Fruit fly (Drosophila melanogaster) whole organism, pupa: Measurements from ENCODE around the gene RpS26.

Experiments used
- CG10348 ChIP-seq: fragments of 200-800 bp; sonication (Bioruptor generic); IDR thresholded peaks from 2 replicates; pipeline ENCODE4 v1.3.6; 2022; ENCODE audit warnings: missing biosample characterization, missing genetic modification characterization
- CG12605 ChIP-seq: fragments of 200-800 bp; sonication (Bioruptor generic); IDR thresholded peaks from 2 replicates; pipeline ENCODE4 v1.3.6; 2022; ENCODE audit warnings: missing biosample characterization, missing genetic modification characterization
- CG13204 ChIP-seq: fragments of 200-800 bp; sonication (Bioruptor generic); optimal IDR thresholded peaks from 2 replicates; lab custom pipeline; 2018; ENCODE audit warnings: missing biosample characterization, mild to moderate bottlenecking, missing genetic modification characterization, moderate library complexity
- CG15710 ChIP-seq: fragments of 200-800 bp; sonication (Bioruptor generic); optimal IDR thresholded peaks from 2 replicates; lab custom pipeline; 2018; ENCODE audit warnings: missing biosample characterization, mild to moderate bottlenecking, missing genetic modification characterization, moderate library complexity
- D1 ChIP-seq: fragments of 200-800 bp; sonication (Bioruptor generic); optimal IDR thresholded peaks from 2 replicates; lab custom pipeline; 2018; ENCODE audit warnings: missing biosample characterization, mild to moderate bottlenecking, missing genetic modification characterization, moderate library complexity
- Pif1A ChIP-seq: fragments of 200-800 bp; sonication (Bioruptor generic); optimal IDR thresholded peaks from 3 replicates; lab custom pipeline; 2016; ENCODE audit warnings: missing biosample characterization, missing genetic modification characterization
- fd96Ca ChIP-seq: fragments of 200-800 bp; sonication (Bioruptor generic); IDR thresholded peaks from 3 replicates; pipeline ENCODE4 v1.3.6; 2022; ENCODE audit warnings: missing biosample characterization, missing genetic modification characterization

dm6 chr2L:18486828-18487227, 43.8 kb upstream of the RpS26 start:
- TF ChIP-seq CG10348 (GFP tag; lab: Robert Waterston, UW) (no peak), fd96Ca (GFP tag; lab: Robert Waterston, UW) (no peak), Pif1A (GFP tag; lab: Kevin White, UChicago) (no peak), CG15710 (no peak), CG12605 (no peak), CG13204 (GFP tag; lab: Kevin White, UChicago) (no peak), D1 (tag; lab: Kevin White, UChicago) (no peak)
